Worm (Caenorhabditis elegans) whole organism, L4 larva: ENCODE results near the gene Y37D8A.2.

Experiments
- ama-1 ChIP-seq: fragments of 150-350 bp; optimal IDR thresholded peaks from 2 replicates; lab custom pipeline; 2014; ENCODE audit warnings: inconsistent platforms, mixed read lengths
- cey-2 ChIP-seq: sonication (generic microtip); optimal IDR thresholded peaks from 3 replicates; lab custom pipeline; 2017; ENCODE audit warnings: missing genetic modification characterization, mild to moderate bottlenecking, missing compliant biosample characterization, antibody characterized with exemption, borderline replicate concordance; ENCODE audit not compliant: insufficient read depth
- daf-8 ChIP-seq: fragments of 200-800 bp; sonication (Bioruptor generic); IDR thresholded peaks from 2 replicates; pipeline ENCODE4 v1.3.6; 2022; ENCODE audit warnings: missing genetic modification characterization, missing compliant biosample characterization
- dve-1 ChIP-seq: sonication (generic microtip); optimal IDR thresholded peaks from 2 replicates; lab custom pipeline; 2017; ENCODE audit warnings: antibody characterized with exemption, mild to moderate bottlenecking, missing genetic modification characterization, missing compliant biosample characterization; ENCODE audit not compliant: insufficient read depth
- gei-8 ChIP-seq: fragments of 200-800 bp; sonication (Bioruptor generic); optimal IDR thresholded peaks from 2 replicates; lab custom pipeline; 2018; ENCODE audit warnings: mild to moderate bottlenecking, missing genetic modification characterization, missing compliant biosample characterization
- lin-15B ChIP-seq: fragments of 150-350 bp; sonication (generic microtip); optimal IDR thresholded peaks from 3 replicates; lab custom pipeline; 2014; ENCODE audit warnings: missing biosample characterization, missing genetic modification characterization
- nhr-28 ChIP-seq: fragments of 150-350 bp; optimal IDR thresholded peaks from 2 replicates; lab custom pipeline; 2014; ENCODE audit warnings: missing biosample characterization, missing genetic modification characterization
- nhr-76 ChIP-seq: fragments of 150-350 bp; optimal IDR thresholded peaks from 2 replicates; lab custom pipeline; 2014; ENCODE audit warnings: missing biosample characterization, missing genetic modification characterization
- nhr-77 ChIP-seq: fragments of 150-350 bp; optimal IDR thresholded peaks from 2 replicates; lab custom pipeline; 2014; ENCODE audit warnings: missing biosample characterization, missing genetic modification characterization
- pqm-1 ChIP-seq: sonication (generic microtip); optimal IDR thresholded peaks from 2 replicates; lab custom pipeline; 2017; ENCODE audit warnings: missing biosample characterization, missing genetic modification characterization
- skn-1 ChIP-seq: fragments of 150-350 bp; optimal IDR thresholded peaks from 2 replicates; lab custom pipeline; 2014; ENCODE audit warnings: missing biosample characterization, missing genetic modification characterization
- snpc-4 ChIP-seq: fragments of 150-350 bp; optimal IDR thresholded peaks from 2 replicates; lab custom pipeline; 2014; ENCODE audit warnings: missing biosample characterization, missing genetic modification characterization
- unc-39 ChIP-seq: sonication (generic microtip); optimal IDR thresholded peaks from 2 replicates; lab custom pipeline; 2017; ENCODE audit warnings: missing biosample characterization, missing genetic modification characterization
- unc-62 ChIP-seq, 3 experiments: fragments of 150-350 bp in 1 of 3; sonication (generic microtip); optimal IDR thresholded peaks in 2 of 3; peaks in 1 of 3; 1 replicate in 1 of 3; 2 replicates in 2 of 3; lab custom pipeline; 2014 to 2017; ENCODE audit warnings: missing biosample characterization in 3 of 3, missing genetic modification characterization in 3 of 3, missing genetic modification reagents in 3 of 3, missing genotype in 1 of 3

DNA sequence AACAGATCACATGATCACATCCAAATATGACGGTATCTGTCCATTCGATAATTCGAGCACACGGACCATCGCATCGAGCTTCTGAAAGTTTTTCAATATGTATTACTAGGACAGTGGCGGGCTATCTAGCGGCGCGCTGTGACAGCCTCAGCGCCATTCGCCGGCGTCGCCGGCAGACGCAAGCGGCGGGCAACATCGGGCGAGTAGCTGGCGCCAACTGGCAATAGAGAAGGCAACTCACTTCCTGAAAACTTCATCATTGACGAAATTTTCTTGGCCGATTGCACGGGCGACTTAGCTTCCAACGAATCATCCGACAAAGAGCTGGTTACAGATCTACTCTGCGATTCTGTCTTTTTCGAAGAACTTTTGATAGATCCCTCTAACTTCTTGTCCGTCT, 31.8 kb upstream of the Y37D8A.2 start:
- TF ChIP-seq nhr-77 (tag; lab: Kevin White, UChicago) (no peak), cey-2 (tag; lab: Kevin White, UChicago) (no peak), ama-1 (lab: Kevin White, UChicago) (no peak), unc-39 (no peak), pqm-1 (no peak), snpc-4 (tag; lab: Kevin White, UChicago) (no peak), skn-1 (tag; lab: Kevin White, UChicago) (no peak), lin-15B (tag; lab: Kevin White, UChicago) (no peak), daf-8 (GFP tag; lab: Robert Waterston, UW) (no peak), nhr-28 (tag; lab: Kevin White, UChicago) (no peak), nhr-76 (tag; lab: Kevin White, UChicago) (no peak), dve-1 (no peak), gei-8 (GFP tag; lab: Kevin White, UChicago) (no peak), unc-62 (GFP tag; optimal IDR thresholded peaks at IDR 0.05 in 1 of 2; lab: Kevin White, UChicago) (no peak), unc-62 (tag; optimal IDR thresholded peaks at IDR 0.05; lab: Kevin White, UChicago) (no peak)
